Worm (Caenorhabditis elegans): Measurements from ENCODE around the gene B0272.3.
A peak's percentile ranks its signal among the peaks of the same experiment; 100 is the strongest.
"Not testable (repeated sequence)": the region's sequence is repeated elsewhere in the genome, so short reads cannot be mapped to it uniquely, and the experiment has no call there.

The B0272.3 gene

ce11 chrX:9458142-9458541 is 26.9 kb downstream of the B0272.3 start, which contains the start of gene tba-8:
Gene tba-8, minus strand, starts transcription at chrX:9458348.
- TF ChIP-seq fkh-3 (tag; optimal IDR thresholded peaks at IDR 0.05) (no peak), sdz-38 (tag; optimal IDR thresholded peaks at IDR 0.05) (no peak), nfya-2 (GFP tag; IDR thresholded peaks at IDR 0.05) (no peak), lsy-27 (tag; optimal IDR thresholded peaks at IDR 0.05; ENCODE audit: borderline replicate concordance, insufficient read depth) (no peak), mxl-1 (tag; optimal IDR thresholded peaks at IDR 0.05) (no peak), aptf-2 (GFP tag; conservative IDR thresholded peaks at IDR 0.05) (no peak), somi-1 (GFP tag; optimal IDR thresholded peaks at IDR 0.05) (no peak), Y79H2A.3 (GFP tag; conservative IDR thresholded peaks at IDR 0.05) (no peak)

ce11 chrX:9460834-9461233 is 29.6 kb downstream of the B0272.3 start, which contains the start of gene ZK899.5:
Gene ZK899.5, minus strand, starts transcription at chrX:9460934.
- TF ChIP-seq hrde-1 (tag; optimal IDR thresholded peaks at IDR 0.05; ENCODE audit: borderline replicate concordance); ztf-6 (GFP tag; IDR thresholded peaks at IDR 0.05); lin-54 (GFP tag; optimal IDR thresholded peaks at IDR 0.05): not testable (repeated sequence)

- TF ChIP-seq lir-1 (GFP tag; conservative IDR thresholded peaks at IDR 0.05); zim-3 (tag; optimal IDR thresholded peaks at IDR 0.05); rec-8 (tag; optimal IDR thresholded peaks at IDR 0.05): not testable (repeated sequence)
Measured at ce11 chrX:9463045-9463444, 31.8 kb downstream of the B0272.3 start, which contains the start of gene ZK899.6. Gene ZK899.6, plus strand, starts transcription at chrX:9463345.

ce11 chrX:9465722-9466132 is 34.5 kb downstream of the B0272.3 start:
- TF ChIP-seq B0261.1 (tag; optimal IDR thresholded peaks at IDR 0.05) (peak; percentile 63), ztf-26 (tag; optimal IDR thresholded peaks at IDR 0.05) (peak; percentile 99), hlh-26 (GFP tag; conservative IDR thresholded peaks at IDR 0.05) (no peak), unc-62 (GFP tag; optimal IDR thresholded peaks at IDR 0.05) (peak; percentile 80), madf-6 (GFP tag; IDR thresholded peaks at IDR 0.05) (no peak), F22D6.2 (tag; optimal IDR thresholded peaks at IDR 0.05) (peak; percentile 96), akir-1 (GFP tag; optimal IDR thresholded peaks at IDR 0.05) (peak; percentile 90), D2030.7 (GFP tag; IDR thresholded peaks at IDR 0.05) (no peak), ZK185.1 (tag; optimal IDR thresholded peaks at IDR 0.05; ENCODE audit: poor library complexity, severe bottlenecking) (peak; percentile 98), egl-18 (GFP tag; IDR thresholded peaks at IDR 0.05) (peak; percentile 94), ekl-4 (GFP tag; IDR thresholded peaks at IDR 0.05) (peak; percentile 91), F33H1.4 (GFP tag; IDR thresholded peaks at IDR 0.05) (peak; percentile 10; the same call in 1 of the 2 replicates), rec-8 (tag; optimal IDR thresholded peaks at IDR 0.05) (peak in 1 of 2 experiments; percentile 72), attf-3 (GFP tag; conservative IDR thresholded peaks at IDR 0.05) (peak; percentile 54), lin-40 (tag; optimal IDR thresholded peaks at IDR 0.05) (peak; percentile 100), F39B2.1 (GFP tag; IDR thresholded peaks at IDR 0.05) (no peak), let-526 (GFP tag; IDR thresholded peaks at IDR 0.05) (peak; percentile 79; the same call in 1 of the 2 replicates), T26A5.8 (tag; optimal IDR thresholded peaks at IDR 0.05) (no peak), lag-1 (GFP tag; IDR thresholded peaks at IDR 0.05) (0 out of 2 replicates have a peak, but pooled peaks have one; percentile 23), die-1 (tag; optimal IDR thresholded peaks at IDR 0.05) (peak; percentile 61), B0019.2 (GFP tag; conservative IDR thresholded peaks at IDR 0.05) (no peak), lin-35 (GFP tag; optimal IDR thresholded peaks at IDR 0.05) (peak in 2 of 3 experiments; percentile 90 to 99), Y53F4B.3 (GFP tag; IDR thresholded peaks at IDR 0.05) (no peak), ztf-18 (tag; optimal IDR thresholded peaks at IDR 0.05) (peak; percentile 64), Y53G8AR.9 (GFP tag; conservative IDR thresholded peaks at IDR 0.05) (peak; percentile 98), sea-2 (GFP tag; IDR thresholded peaks at IDR 0.05) (no peak), dpl-1 (GFP tag; optimal IDR thresholded peaks at IDR 0.05) (no peak), madf-8 (GFP tag; conservative IDR thresholded peaks at IDR 0.05) (no peak), nhr-90 (tag; optimal IDR thresholded peaks at IDR 0.05) (peak; percentile 89), sptf-2 (GFP tag; optimal IDR thresholded peaks at IDR 0.05) (peak; percentile 70)
